Comparison of ENCODE assay signal across 5 fruit fly cellular contexts in the genomic region with DNA sequence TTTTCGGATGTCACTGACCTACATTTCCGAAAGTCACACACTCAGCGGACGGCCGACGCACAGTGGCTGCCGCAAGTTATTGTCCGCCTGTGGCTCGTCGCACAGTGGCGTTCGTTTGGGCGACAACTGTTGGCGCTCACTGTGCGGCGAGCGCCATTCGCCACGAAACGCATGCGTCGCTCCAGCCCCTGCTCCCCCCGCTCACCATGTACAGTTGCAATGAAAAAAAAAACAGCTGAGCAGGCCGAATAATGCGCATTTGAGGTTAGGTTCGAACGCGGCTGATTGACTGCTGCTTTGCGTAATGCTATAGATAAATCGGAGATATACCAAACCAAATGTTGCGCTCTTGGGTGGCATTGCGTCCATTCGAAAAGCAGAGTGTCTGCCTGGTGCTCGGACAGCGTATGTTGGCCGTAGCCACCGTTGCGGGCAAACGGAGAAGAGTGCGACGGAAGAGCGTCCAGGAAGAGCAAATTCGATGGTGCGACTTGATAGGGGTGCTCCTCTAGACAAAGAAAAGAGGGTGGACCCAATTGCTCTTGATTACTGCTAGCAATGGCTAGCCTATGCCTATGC.
TF ChIP-seq lines count a peak whose summit lies in the region.

No protein-coding gene starts in this region.

- peak; percentile 39 for TF ChIP-seq CTCF in whole organism, embryonic (GFP tag; optimal IDR thresholded peaks at IDR 0.05; lab: Kevin White, UChicago)

TF ChIP-seq in whole organism, adult, 20 proteins besides CTCF, POLR2A, EP300 and RAD21 (continues in another document):
- TF ChIP-seq cnc (optimal IDR thresholded peaks at IDR 0.05; lab: Kevin White, UChicago) = no peak
- peak; percentile 26 for TF ChIP-seq Clk (GFP tag; optimal IDR thresholded peaks at IDR 0.05; lab: Kevin White, UChicago)
- TF ChIP-seq CG7101 (tag; optimal IDR thresholded peaks at IDR 0.05; lab: Kevin White, UChicago) = peak; percentile 75
- peak; percentile 70 for TF ChIP-seq CG7045 (GFP tag; optimal IDR thresholded peaks at IDR 0.05; lab: Kevin White, UChicago)
- TF ChIP-seq toe (GFP tag; optimal IDR thresholded peaks at IDR 0.05; lab: Kevin White, UChicago) = no peak
- peak; percentile 9 for TF ChIP-seq CG33017 (tag; optimal IDR thresholded peaks at IDR 0.05; lab: Kevin White, UChicago)
- TF ChIP-seq tj (GFP tag; optimal IDR thresholded peaks at IDR 0.05; lab: Kevin White, UChicago) = peak; percentile 100
- TF ChIP-seq Mnt (GFP tag; optimal IDR thresholded peaks at IDR 0.05; lab: Kevin White, UChicago) = peak; percentile 91
- peak; percentile 24 for TF ChIP-seq CG14711 (tag; optimal IDR thresholded peaks at IDR 0.05; lab: Kevin White, UChicago)
- TF ChIP-seq CG11617 (GFP tag; optimal IDR thresholded peaks at IDR 0.05; lab: Kevin White, UChicago) = peak; percentile 69
- peak; percentile 61 for TF ChIP-seq Crg-1 (GFP tag; optimal IDR thresholded peaks at IDR 0.05; lab: Kevin White, UChicago)
- TF ChIP-seq Hr96 (GFP tag; optimal IDR thresholded peaks at IDR 0.05; lab: Kevin White, UChicago) = no peak
- peak; percentile 67 for TF ChIP-seq bab1 (GFP tag; optimal IDR thresholded peaks at IDR 0.05; lab: Kevin White, UChicago)
- peak; percentile 76 for TF ChIP-seq CG1620 (GFP tag; optimal IDR thresholded peaks at IDR 0.05; lab: Kevin White, UChicago)
- no peak for TF ChIP-seq CG5204 (GFP tag; optimal IDR thresholded peaks at IDR 0.05; lab: Kevin White, UChicago)
- TF ChIP-seq CG12768 (GFP tag; optimal IDR thresholded peaks at IDR 0.05; lab: Kevin White, UChicago) = peak; percentile 67
- peak; percentile 72 for TF ChIP-seq cic (GFP tag; optimal IDR thresholded peaks at IDR 0.05; lab: Kevin White, UChicago)

TF ChIP-seq in whole organism, embryonic, 481 proteins besides CTCF, POLR2A, EP300 and RAD21 (continues in another document):
- TF ChIP-seq cato (GFP tag; optimal IDR thresholded peaks at IDR 0.05; lab: Kevin White, UChicago; ENCODE audit: borderline replicate concordance) = peak; percentile 36
- TF ChIP-seq CG12659 (GFP tag; optimal IDR thresholded peaks at IDR 0.05; lab: Kevin White, UChicago) = peak; percentile 88
- peak; percentile 84 for TF ChIP-seq CG43689 (GFP tag; IDR thresholded peaks at IDR 0.05; lab: Robert Waterston, UW)
- TF ChIP-seq Doc3 (GFP tag; IDR thresholded peaks at IDR 0.05; lab: Robert Waterston, UW; ENCODE audit: partially characterized antibody) = no peak
- TF ChIP-seq CG13123 (GFP tag; optimal IDR thresholded peaks at IDR 0.05; lab: Kevin White, UChicago) = peak; percentile 25
- TF ChIP-seq CG32532 (GFP tag; IDR thresholded peaks at IDR 0.05; lab: Robert Waterston, UW) = peak; percentile 96
- TF ChIP-seq jumu (GFP tag; optimal IDR thresholded peaks at IDR 0.05; lab: Kevin White, UChicago) = peak; percentile 92
- TF ChIP-seq CG10462 (GFP tag; optimal IDR thresholded peaks at IDR 0.05; lab: Kevin White, UChicago) = peak; percentile 54
- TF ChIP-seq grau (tag; optimal IDR thresholded peaks at IDR 0.05; lab: Kevin White, UChicago) = peak; percentile 70
- no peak for TF ChIP-seq CG8478 (optimal IDR thresholded peaks at IDR 0.05; lab: Kevin White, UChicago)
- TF ChIP-seq onecut (GFP tag; IDR thresholded peaks at IDR 0.05; lab: Robert Waterston, UW) = peak; percentile 87
- TF ChIP-seq dan (GFP tag; IDR thresholded peaks at IDR 0.05; lab: Robert Waterston, UW) = no peak
- no peak for TF ChIP-seq TFAM (GFP tag; optimal IDR thresholded peaks at IDR 0.05; lab: Kevin White, UChicago)
- TF ChIP-seq CG2120 (GFP tag; optimal IDR thresholded peaks at IDR 0.05; lab: Kevin White, UChicago) = peak; percentile 90
- TF ChIP-seq CG6813 (GFP tag; optimal IDR thresholded peaks at IDR 0.05; lab: Kevin White, UChicago) = peak; percentile 88
- TF ChIP-seq CG7987 (GFP tag; optimal IDR thresholded peaks at IDR 0.05; lab: Kevin White, UChicago) = peak; percentile 95
- TF ChIP-seq Adf1 (GFP tag; IDR thresholded peaks at IDR 0.05; lab: Robert Waterston, UW) = peak; percentile 81

TF ChIP-seq in whole organism, prepupa, 60 proteins besides CTCF, POLR2A, EP300 and RAD21 (continues in another document):
- TF ChIP-seq ss (GFP tag; optimal IDR thresholded peaks at IDR 0.05; lab: Kevin White, UChicago) (peak; percentile 64 to 70), Ets21C (GFP tag; optimal IDR thresholded peaks at IDR 0.05; lab: Kevin White, UChicago) (peak; percentile 80), CG11902 (GFP tag; optimal IDR thresholded peaks at IDR 0.05; lab: Kevin White, UChicago) (peak; percentile 70), CG6854 (GFP tag; optimal IDR thresholded peaks at IDR 0.05; lab: Kevin White, UChicago) (peak; percentile 86), Gug (GFP tag; IDR thresholded peaks at IDR 0.05; lab: Robert Waterston, UW) (peak; percentile 69), Sox102F (GFP tag; optimal IDR thresholded peaks at IDR 0.05; lab: Kevin White, UChicago) (peak; percentile 71), CG31627 (GFP tag; optimal IDR thresholded peaks at IDR 0.05; lab: Kevin White, UChicago) (peak; percentile 84), net (GFP tag; optimal IDR thresholded peaks at IDR 0.05; lab: Kevin White, UChicago) (peak; percentile 90), Ets96B (tag; optimal IDR thresholded peaks at IDR 0.05; lab: Kevin White, UChicago) (peak; percentile 44), CG16779 (tag; optimal IDR thresholded peaks at IDR 0.05; lab: Kevin White, UChicago) (peak; percentile 69), CG10669 (GFP tag; optimal IDR thresholded peaks at IDR 0.05; lab: Kevin White, UChicago) (peak; percentile 65), Eip75B (GFP tag; optimal IDR thresholded peaks at IDR 0.05; lab: Kevin White, UChicago) (peak; percentile 93), CG8319 (GFP tag; optimal IDR thresholded peaks at IDR 0.05; lab: Kevin White, UChicago) (peak; percentile 65), CG6808 (GFP tag; optimal IDR thresholded peaks at IDR 0.05; lab: Kevin White, UChicago) (peak; percentile 65), svp (GFP tag; lab: Kevin White, UChicago) (peak; percentile 96), topi (GFP tag; optimal IDR thresholded peaks at IDR 0.05; lab: Kevin White, UChicago) (peak; percentile 82), CG6276 (GFP tag; optimal IDR thresholded peaks at IDR 0.05; lab: Kevin White, UChicago) (peak; percentile 27), fd59A (GFP tag; optimal IDR thresholded peaks at IDR 0.05; lab: Kevin White, UChicago) (peak; percentile 38)

TF ChIP-seq in whole organism, pupa, 21 proteins besides CTCF, POLR2A, EP300 and RAD21 (continues in another document):
- TF ChIP-seq CG32121 (GFP tag; IDR thresholded peaks at IDR 0.05; lab: Robert Waterston, UW) = peak; percentile 89
- peak; percentile 62; the same call in 1 of the 2 replicates for TF ChIP-seq CG10348 (GFP tag; IDR thresholded peaks at IDR 0.05; lab: Robert Waterston, UW)
- no peak for TF ChIP-seq CG9948 (tag; optimal IDR thresholded peaks at IDR 0.05; lab: Kevin White, UChicago)
- TF ChIP-seq EcR (GFP tag; optimal IDR thresholded peaks at IDR 0.05; lab: Kevin White, UChicago) = peak; percentile 88
- TF ChIP-seq CG12605 (GFP tag; IDR thresholded peaks at IDR 0.05; lab: Robert Waterston, UW) = peak; percentile 81
- peak; percentile 57 for TF ChIP-seq CG17806 (tag; optimal IDR thresholded peaks at IDR 0.05; lab: Kevin White, UChicago)
- peak; percentile 40 for TF ChIP-seq CG8301 (tag; optimal IDR thresholded peaks at IDR 0.05; lab: Kevin White, UChicago)
- TF ChIP-seq gl (tag; optimal IDR thresholded peaks at IDR 0.05; lab: Kevin White, UChicago) = peak; percentile 41
- peak; percentile 74 for TF ChIP-seq rn (GFP tag; IDR thresholded peaks at IDR 0.05; lab: Robert Waterston, UW)
- peak; percentile 66 for TF ChIP-seq CG13204 (GFP tag; optimal IDR thresholded peaks at IDR 0.05; lab: Kevin White, UChicago)
- TF ChIP-seq CG15710 (tag; optimal IDR thresholded peaks at IDR 0.05; lab: Kevin White, UChicago) = peak; percentile 37
- peak; percentile 76 for TF ChIP-seq Snoo (tag; optimal IDR thresholded peaks at IDR 0.05; lab: Kevin White, UChicago)
- peak; percentile 68 for TF ChIP-seq Pif1A (GFP tag; optimal IDR thresholded peaks at IDR 0.05; lab: Kevin White, UChicago)
- TF ChIP-seq CG8159 (tag; optimal IDR thresholded peaks at IDR 0.05; lab: Kevin White, UChicago) = peak; percentile 76
- TF ChIP-seq Ets98B (GFP tag; IDR thresholded peaks at IDR 0.05; lab: Robert Waterston, UW) = peak; percentile 93
- TF ChIP-seq CG34367 (tag; optimal IDR thresholded peaks at IDR 0.05; lab: Kevin White, UChicago) = peak; percentile 35
- no peak for TF ChIP-seq CG14655 (GFP tag; optimal IDR thresholded peaks at IDR 0.05; lab: Kevin White, UChicago)
- TF ChIP-seq fd96Ca (GFP tag; IDR thresholded peaks at IDR 0.05; lab: Robert Waterston, UW) = peak; percentile 86
- TF ChIP-seq CG4496 (GFP tag; IDR thresholded peaks at IDR 0.05; lab: Robert Waterston, UW) = peak; percentile 94

TF ChIP-seq in whole organism, wandering third instar larva, 38 proteins besides CTCF, POLR2A, EP300 and RAD21 (continues in another document):
- TF ChIP-seq Dfd (GFP tag; optimal IDR thresholded peaks at IDR 0.05; lab: Kevin White, UChicago) (no peak), Myc (optimal IDR thresholded peaks at IDR 0.05; lab: Kevin White, UChicago) (peak; percentile 53), Mio (GFP tag; optimal IDR thresholded peaks at IDR 0.05; lab: Kevin White, UChicago) (peak; percentile 65), rgr (GFP tag; optimal IDR thresholded peaks at IDR 0.05; lab: Kevin White, UChicago) (peak; percentile 88), Rel (GFP tag; optimal IDR thresholded peaks at IDR 0.05; lab: Kevin White, UChicago) (no peak), Rel (tag; optimal IDR thresholded peaks at IDR 0.05; lab: Kevin White, UChicago) (peak; percentile 81), Hr83 (GFP tag; optimal IDR thresholded peaks at IDR 0.05; lab: Kevin White, UChicago; ENCODE audit: poor library complexity, severe bottlenecking) (peak; percentile 92), Jra (GFP tag; optimal IDR thresholded peaks at IDR 0.05; lab: Kevin White, UChicago) (peak; percentile 71), Vsx2 (GFP tag; optimal IDR thresholded peaks at IDR 0.05; lab: Kevin White, UChicago; ENCODE audit: partially characterized antibody) (no peak), N (GFP tag; optimal IDR thresholded peaks at IDR 0.05; lab: Kevin White, UChicago) (no peak), HLH106 (tag; optimal IDR thresholded peaks at IDR 0.05; lab: Kevin White, UChicago) (peak; percentile 79), Dif (GFP tag; optimal IDR thresholded peaks at IDR 0.05; lab: Kevin White, UChicago; ENCODE audit: partially characterized antibody) (peak; percentile 56), ey (GFP tag; optimal IDR thresholded peaks at IDR 0.05; lab: Kevin White, UChicago) (peak; percentile 88), CG9705 (GFP tag; optimal IDR thresholded peaks at IDR 0.05; lab: Kevin White, UChicago) (peak; percentile 80), Sp1 (GFP tag; optimal IDR thresholded peaks at IDR 0.05; lab: Kevin White, UChicago) (peak; percentile 69), Hnf4 (GFP tag; optimal IDR thresholded peaks at IDR 0.05; lab: Kevin White, UChicago) (peak; percentile 91), h (GFP tag; optimal IDR thresholded peaks at IDR 0.05; lab: Kevin White, UChicago) (peak; percentile 90), Abd-B (GFP tag; optimal IDR thresholded peaks at IDR 0.05; lab: Kevin White, UChicago) (no peak), CG32264 (GFP tag; optimal IDR thresholded peaks at IDR 0.05; lab: Kevin White, UChicago) (peak; percentile 55), dsf (GFP tag; optimal IDR thresholded peaks at IDR 0.05; lab: Kevin White, UChicago; ENCODE audit: borderline replicate concordance) (no peak)
